Fruit fly (Drosophila melanogaster): Measurements from ENCODE around the gene Myo61F.

Gene Myo61F

DNA sequence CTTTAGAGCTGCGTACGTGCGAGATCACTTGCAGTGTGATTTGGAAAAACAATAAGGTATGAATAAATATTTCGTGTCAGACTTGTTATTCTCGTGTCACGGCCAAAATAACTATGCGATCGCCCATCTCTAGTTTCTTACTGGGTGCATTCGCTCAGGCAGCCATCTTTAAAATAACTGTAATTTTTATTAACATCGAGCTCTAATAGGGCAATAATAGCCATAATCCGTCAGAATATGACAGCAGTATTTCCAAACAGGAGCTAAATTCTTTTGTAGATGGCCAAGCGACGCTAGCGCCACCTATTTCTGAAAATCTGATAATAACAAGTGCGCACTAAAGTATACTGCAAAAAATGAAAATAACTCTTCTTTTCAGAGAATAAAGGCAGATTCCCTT is 33.8 kb downstream of the Myo61F start (continued):
- TF ChIP-seq Kr (GFP tag; optimal IDR thresholded peaks at IDR 0.05) (no peak), B-H1 (GFP tag; IDR thresholded peaks at IDR 0.05) (no peak), CG10321 (GFP tag; IDR thresholded peaks at IDR 0.05) (no peak), CG7839 (tag; optimal IDR thresholded peaks at IDR 0.05) (peak; percentile 48), gfzf (GFP tag; optimal IDR thresholded peaks at IDR 0.05) (peak; percentile 15), CG6272 (GFP tag; IDR thresholded peaks at IDR 0.05) (no peak), slp2 (GFP tag; optimal IDR thresholded peaks at IDR 0.05) (peak; percentile 7), CG12236 (GFP tag; optimal IDR thresholded peaks at IDR 0.05) (peak; percentile 30), CG32532 (GFP tag; IDR thresholded peaks at IDR 0.05) (no peak), sr (GFP tag; IDR thresholded peaks at IDR 0.05) (no peak), Hmr (GFP tag; optimal IDR thresholded peaks at IDR 0.05) (peak; percentile 34), lola (GFP tag; optimal IDR thresholded peaks at IDR 0.05) (peak in 1 of 3 experiments; percentile 2), Dref (GFP tag; IDR thresholded peaks at IDR 0.05) (no peak), CG17186 (GFP tag; optimal IDR thresholded peaks at IDR 0.05) (peak; percentile 19), CG4820 (GFP tag; optimal IDR thresholded peaks at IDR 0.05) (no peak), CG10366 (GFP tag; IDR thresholded peaks at IDR 0.05) (peak; percentile 20; the same call in 1 of the 2 replicates), hb (GFP tag; IDR thresholded peaks at IDR 0.05; ENCODE audit: partially characterized antibody) (peak; percentile 66; the same call in 2 of the 3 replicates), BEAF-32 (GFP tag; optimal IDR thresholded peaks at IDR 0.05) (peak; percentile 82), Usf (GFP tag; optimal IDR thresholded peaks at IDR 0.05) (no peak), CG15011 (GFP tag; optimal IDR thresholded peaks at IDR 0.05) (no peak), CG12942 (GFP tag; optimal IDR thresholded peaks at IDR 0.05) (no peak), schlank (tag; optimal IDR thresholded peaks at IDR 0.05) (no peak), Nf-YB (GFP tag; optimal IDR thresholded peaks at IDR 0.05) (peak; percentile 0), Rx (GFP tag; IDR thresholded peaks at IDR 0.05) (no peak), CG8944 (GFP tag; optimal IDR thresholded peaks at IDR 0.05) (no peak), slou (GFP tag; optimal IDR thresholded peaks at IDR 0.05) (no peak), pb (GFP tag; optimal IDR thresholded peaks at IDR 0.05) (peak; percentile 12), ase (GFP tag; IDR thresholded peaks at IDR 0.05) (no peak), CG8359 (GFP tag; optimal IDR thresholded peaks at IDR 0.05; ENCODE audit: borderline replicate concordance) (no peak), CG1233 (GFP tag; optimal IDR thresholded peaks at IDR 0.05) (no peak), CG8388 (GFP tag; optimal IDR thresholded peaks at IDR 0.05) (peak; percentile 26), ken (GFP tag; IDR thresholded peaks at IDR 0.05) (no peak), Vsx1 (GFP tag; optimal IDR thresholded peaks at IDR 0.05) (peak; percentile 48), D (optimal IDR thresholded peaks at IDR 0.05) (no peak), D (GFP tag; optimal IDR thresholded peaks at IDR 0.05) (no peak), gsb (GFP tag; IDR thresholded peaks at IDR 0.05) (no peak), Dip2 (GFP tag; IDR thresholded peaks at IDR 0.05) (peak; percentile 94), lmd (GFP tag; IDR thresholded peaks at IDR 0.05) (peak; percentile 26; the same call in 1 of the 2 replicates), croc (GFP tag; conservative IDR thresholded peaks at IDR 0.05) (no peak), shn (GFP tag; optimal IDR thresholded peaks at IDR 0.05) (peak; percentile 28), CG11696 (GFP tag; IDR thresholded peaks at IDR 0.05) (no peak; the same call in 1 of the 2 replicates), knrl (GFP tag; IDR thresholded peaks at IDR 0.05; ENCODE audit: partially characterized antibody) (peak; percentile 85), Hey (tag; optimal IDR thresholded peaks at IDR 0.05) (no peak), mam (GFP tag; optimal IDR thresholded peaks at IDR 0.05) (peak; percentile 8), peb (GFP tag; IDR thresholded peaks at IDR 0.05) (no peak), gt (GFP tag; IDR thresholded peaks at IDR 0.05) (no peak), Mrtf (GFP tag; IDR thresholded peaks at IDR 0.05) (no peak)

Measured in whole organism, embryonic.